Fruit fly (Drosophila melanogaster): ENCODE data around the gene Bug22.

DNA sequence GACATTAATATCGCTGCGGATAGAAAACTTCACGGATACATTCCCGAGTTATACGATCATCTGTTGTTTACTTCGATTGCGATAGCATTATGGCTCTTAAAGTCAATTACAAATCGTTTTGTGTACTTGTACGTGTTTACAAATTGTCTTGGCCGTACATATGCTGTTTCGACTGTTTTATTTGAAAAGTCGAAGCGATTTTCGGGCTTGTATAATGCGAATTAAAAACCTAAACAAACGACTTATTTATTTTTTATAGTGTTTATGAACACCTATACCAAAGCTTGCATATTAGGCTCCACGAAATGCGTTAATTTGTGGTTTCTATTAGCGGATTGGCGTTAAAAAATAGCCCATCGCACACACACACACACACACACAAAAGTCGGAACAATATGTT is 41.5 kb upstream of the Bug22 start:
- TF ChIP-seq CG8478 (optimal IDR thresholded peaks at IDR 0.05) (no peak), psq (optimal IDR thresholded peaks at IDR 0.05) (no peak), usp (GFP tag; optimal IDR thresholded peaks at IDR 0.05) (no peak)

Measured in whole organism.